Worm (Caenorhabditis elegans) whole organism, L4/young adult: ENCODE results near the gene tag-124.

Experiments
- W03F9.2 ChIP-seq: fragments of 150-350 bp; optimal IDR thresholded peaks from 2 replicates; lab custom pipeline; 2014; ENCODE audit warnings: missing biosample characterization, missing genetic modification characterization
- him-1 ChIP-seq: sonication (generic microtip); optimal IDR thresholded peaks from 2 replicates; lab custom pipeline; 2016; ENCODE audit warnings: missing genotype, missing genetic modification reagents, missing genetic modification characterization, missing compliant biosample characterization

DNA sequence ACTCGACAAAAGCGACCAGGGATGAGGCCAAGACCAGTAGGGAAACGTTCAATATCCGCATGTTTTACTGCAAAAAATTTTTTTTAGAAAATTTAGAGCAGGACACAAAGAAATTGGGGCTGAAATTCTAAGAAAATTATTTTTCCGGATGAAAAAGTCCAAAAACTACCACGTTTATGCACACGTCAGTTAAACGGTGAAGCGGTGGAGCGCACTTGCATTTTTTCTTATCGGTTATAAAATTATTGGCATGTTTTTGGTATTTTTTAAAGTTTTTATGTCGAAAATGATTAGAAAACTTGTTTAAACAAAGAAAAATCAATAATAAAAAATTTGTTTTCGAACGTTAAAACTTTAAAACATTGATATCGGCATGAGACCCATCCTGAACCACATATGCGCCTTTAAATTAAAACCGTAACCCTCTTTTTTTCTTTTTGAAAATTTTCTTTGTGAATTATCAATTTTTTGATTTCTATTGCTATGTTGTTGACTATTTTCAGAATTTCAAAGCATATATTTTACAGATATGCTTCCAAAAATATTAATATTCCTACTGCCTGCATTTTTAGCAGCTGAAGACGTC, 33.1 kb downstream of the tag-124 start, which contains the start of the genes dnj-20 and ZK1307.8:
- no peak for TF ChIP-seq him-1 (tag; lab: Kevin White, UChicago)
- peak; percentile 35 for TF ChIP-seq W03F9.2 (tag; lab: Kevin White, UChicago)
